Worm (Caenorhabditis elegans): ENCODE data around the gene Y54G2A.37.

DNA sequence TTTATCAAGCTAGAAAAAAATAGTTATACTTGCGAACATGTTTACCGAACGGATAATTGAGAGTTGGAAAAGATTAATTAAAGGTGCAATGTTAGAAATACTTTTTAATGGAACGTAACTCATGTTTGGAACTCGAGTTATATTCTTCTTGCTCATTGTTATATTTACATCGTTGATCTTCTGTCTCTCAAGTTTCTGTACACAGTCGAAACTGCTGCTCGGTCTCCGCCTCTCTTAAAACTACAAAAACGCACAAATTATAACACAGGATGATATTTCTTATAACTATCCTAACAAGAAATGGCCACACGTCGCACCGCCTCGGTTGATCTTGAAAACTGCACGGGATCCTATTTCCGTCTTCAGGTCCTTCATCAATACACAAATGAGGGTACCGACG is 14.0 kb downstream of the Y54G2A.37 start, which contains the start of gene pudl-2:
- no peak for TF ChIP-seq ama-1 (optimal IDR thresholded peaks at IDR 0.05)
- no peak for TF ChIP-seq sea-1 (GFP tag; conservative IDR thresholded peaks at IDR 0.05)

Measured in whole organism, early embryonic.